Fruit fly (Drosophila melanogaster) whole organism, pupa: ENCODE measurements around the gene CG32590.

Experiments used
- CG12605 ChIP-seq: fragments of 200-800 bp; sonication (Bioruptor generic); IDR thresholded peaks from 2 replicates; pipeline ENCODE4 v1.3.6; 2022; ENCODE audit warnings: missing biosample characterization, missing genetic modification characterization
- CG13204 ChIP-seq: fragments of 200-800 bp; sonication (Bioruptor generic); optimal IDR thresholded peaks from 2 replicates; lab custom pipeline; 2018; ENCODE audit warnings: missing biosample characterization, mild to moderate bottlenecking, missing genetic modification characterization, moderate library complexity
- CG14655 ChIP-seq: fragments of 200-800 bp; sonication (Bioruptor generic); optimal IDR thresholded peaks from 3 replicates; lab custom pipeline; 2017; ENCODE audit warnings: mild to moderate bottlenecking, missing biosample characterization, missing genetic modification reagents, missing genetic modification characterization
- CG15710 ChIP-seq: fragments of 200-800 bp; sonication (Bioruptor generic); optimal IDR thresholded peaks from 2 replicates; lab custom pipeline; 2018; ENCODE audit warnings: missing biosample characterization, mild to moderate bottlenecking, missing genetic modification characterization, moderate library complexity
- CG17806 ChIP-seq: fragments of 200-800 bp; sonication (Bioruptor generic); optimal IDR thresholded peaks from 2 replicates; lab custom pipeline; 2018; ENCODE audit warnings: missing biosample characterization, mild to moderate bottlenecking, missing genetic modification characterization, moderate library complexity
- CG34367 ChIP-seq: fragments of 200-800 bp; sonication (Bioruptor generic); optimal IDR thresholded peaks from 2 replicates; lab custom pipeline; 2018; ENCODE audit warnings: missing biosample characterization, mild to moderate bottlenecking, missing genetic modification characterization
- CG4496 ChIP-seq: fragments of 200-800 bp; sonication (Bioruptor generic); IDR thresholded peaks from 3 replicates; pipeline ENCODE4 v1.3.6; 2022; ENCODE audit warnings: missing biosample characterization, missing genetic modification characterization
- CG8159 ChIP-seq: fragments of 200-800 bp; sonication (Bioruptor generic); optimal IDR thresholded peaks from 3 replicates; lab custom pipeline; 2018; ENCODE audit warnings: missing biosample characterization, mild to moderate bottlenecking, missing genetic modification characterization, moderate library complexity
- CG8301 ChIP-seq: fragments of 200-800 bp; sonication (Bioruptor generic); optimal IDR thresholded peaks from 2 replicates; lab custom pipeline; 2018; ENCODE audit warnings: missing biosample characterization, mild to moderate bottlenecking, missing genetic modification characterization
- EcR ChIP-seq: fragments of 200-800 bp; sonication (Bioruptor generic); optimal IDR thresholded peaks from 3 replicates; lab custom pipeline; 2019; ENCODE audit warnings: missing biosample characterization, missing genetic modification characterization, mild to moderate bottlenecking, moderate library complexity, missing genetic modification reagents
- Ets98B ChIP-seq: fragments of 200-800 bp; sonication (Bioruptor generic); IDR thresholded peaks from 2 replicates; pipeline ENCODE4 v1.3.6; 2022; ENCODE audit warnings: missing biosample characterization, missing genetic modification characterization
- fd96Ca ChIP-seq: fragments of 200-800 bp; sonication (Bioruptor generic); IDR thresholded peaks from 3 replicates; pipeline ENCODE4 v1.3.6; 2022; ENCODE audit warnings: missing biosample characterization, missing genetic modification characterization
- rn ChIP-seq: fragments of 200-800 bp; sonication (Bioruptor generic); IDR thresholded peaks from 2 replicates; pipeline ENCODE4 v1.3.6; 2022; ENCODE audit warnings: missing biosample characterization, missing genetic modification characterization

DNA sequence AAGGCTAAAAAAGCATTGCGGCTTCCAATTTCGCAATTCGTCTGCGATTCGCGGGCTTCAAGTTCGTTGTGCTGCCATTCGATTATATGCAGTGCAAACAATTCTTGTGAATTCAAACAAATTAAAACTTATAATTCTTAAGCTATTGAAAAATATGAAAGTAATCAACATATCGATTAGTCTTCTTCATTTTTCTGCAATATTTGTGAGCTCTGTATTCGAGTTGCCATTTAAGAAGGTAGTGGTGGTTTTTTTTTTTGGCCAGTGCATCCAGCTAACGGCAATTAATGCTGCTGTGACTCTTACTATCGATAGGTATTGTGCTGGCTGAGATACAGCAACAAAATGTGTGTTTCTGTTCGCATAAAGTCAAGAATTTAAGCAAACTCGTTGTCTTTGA, 19.0 kb upstream of the CG32590 start:
- TF ChIP-seq Ets98B (GFP tag; lab: Robert Waterston, UW) (no peak), EcR (no peak), CG4496 (peak; percentile 61; the same call in 2 of the 3 replicates), CG15710 (tag; lab: Kevin White, UChicago) (no peak), CG17806 (tag; lab: Kevin White, UChicago) (no peak), CG8159 (tag; lab: Kevin White, UChicago) (no peak), CG13204 (GFP tag; lab: Kevin White, UChicago) (no peak), CG12605 (GFP tag; lab: Robert Waterston, UW) (no peak), fd96Ca (GFP tag; lab: Robert Waterston, UW) (peak; percentile 46; the same call in 1 of the 3 replicates), CG34367 (tag; lab: Kevin White, UChicago) (no peak), CG14655 (GFP tag; lab: Kevin White, UChicago) (no peak), rn (GFP tag; lab: Robert Waterston, UW) (no peak), CG8301 (tag; lab: Kevin White, UChicago) (no peak)
